Fruit fly (Drosophila melanogaster): ENCODE measurements around the gene Ubc84D.
A peak's percentile ranks its signal among the peaks of the same experiment; 100 is the strongest.

dm6 chr3R:7524160-7524559 is 4.9 kb upstream of the Ubc84D start:
- TF ChIP-seq Hr96 (GFP tag; optimal IDR thresholded peaks at IDR 0.05) (no peak), kay (GFP tag; ENCODE audit: borderline replicate concordance) (no peak), CG1620 (GFP tag; optimal IDR thresholded peaks at IDR 0.05) (no peak), CG11617 (GFP tag; optimal IDR thresholded peaks at IDR 0.05) (no peak), pad (GFP tag; optimal IDR thresholded peaks at IDR 0.05) (no peak), tj (GFP tag; optimal IDR thresholded peaks at IDR 0.05) (no peak), CG12768 (GFP tag; optimal IDR thresholded peaks at IDR 0.05) (no peak), CG33017 (tag; optimal IDR thresholded peaks at IDR 0.05) (peak; percentile 11), Clk (GFP tag; optimal IDR thresholded peaks at IDR 0.05) (no peak)

All from whole organism, adult.